Fruit fly (Drosophila melanogaster): ENCODE data around the gene Cluap1.

Gene Cluap1

DNA sequence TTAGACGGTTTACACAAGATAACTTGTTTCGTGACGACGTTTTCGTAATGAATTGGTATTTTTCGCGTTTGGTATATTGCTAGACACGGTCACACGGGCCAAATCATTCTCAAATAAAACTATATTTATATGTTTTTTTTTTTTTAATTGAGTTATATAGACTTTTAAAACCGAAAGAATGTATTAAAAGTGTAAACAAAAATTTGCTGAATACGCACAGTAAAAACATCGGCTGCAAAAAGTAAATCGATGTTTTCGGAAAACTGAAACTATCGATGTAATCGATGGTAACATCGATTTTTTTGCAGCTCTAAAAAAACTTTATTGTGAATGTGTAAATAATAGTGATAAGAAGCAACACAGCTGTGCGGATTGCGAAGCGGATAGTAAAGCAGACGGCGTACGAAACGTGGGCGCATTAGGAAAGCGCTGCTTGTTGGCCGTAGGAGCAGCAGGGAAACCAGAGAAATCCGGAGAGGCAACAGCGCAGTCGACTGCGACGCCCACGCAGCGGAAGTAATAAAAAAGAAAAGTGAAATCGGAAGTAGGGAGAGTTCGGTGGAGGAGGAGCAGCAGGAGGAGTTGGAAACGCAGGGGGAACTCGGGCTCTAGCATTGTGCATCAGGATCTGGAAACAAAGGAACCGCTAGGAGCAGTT is 14.3 kb downstream of the Cluap1 start, which contains the start of gene S6kII:
TSS of gene S6kII (plus strand) at position 301 of the 658 bp plus-strand sequence.
- TF ChIP-seq EcR (GFP tag; optimal IDR thresholded peaks at IDR 0.05) (no peak), CG13204 (GFP tag; optimal IDR thresholded peaks at IDR 0.05) (no peak), CG12605 (GFP tag; IDR thresholded peaks at IDR 0.05) (no peak), CG8301 (tag; optimal IDR thresholded peaks at IDR 0.05) (no peak), CG8159 (tag; optimal IDR thresholded peaks at IDR 0.05) (no peak), Snoo (tag; optimal IDR thresholded peaks at IDR 0.05) (no peak), CG4496 (GFP tag; IDR thresholded peaks at IDR 0.05) (no peak), fd96Ca (GFP tag; IDR thresholded peaks at IDR 0.05) (no peak), CG14655 (GFP tag; optimal IDR thresholded peaks at IDR 0.05) (no peak), Pif1A (GFP tag; optimal IDR thresholded peaks at IDR 0.05) (no peak), CG15710 (tag; optimal IDR thresholded peaks at IDR 0.05) (no peak), CG32121 (GFP tag; IDR thresholded peaks at IDR 0.05) (no peak), CG10348 (GFP tag; IDR thresholded peaks at IDR 0.05) (no peak), Pif1B (GFP tag; optimal IDR thresholded peaks at IDR 0.05) (no peak), CG34367 (tag; optimal IDR thresholded peaks at IDR 0.05) (no peak), rn (GFP tag; IDR thresholded peaks at IDR 0.05) (no peak)

DNA sequence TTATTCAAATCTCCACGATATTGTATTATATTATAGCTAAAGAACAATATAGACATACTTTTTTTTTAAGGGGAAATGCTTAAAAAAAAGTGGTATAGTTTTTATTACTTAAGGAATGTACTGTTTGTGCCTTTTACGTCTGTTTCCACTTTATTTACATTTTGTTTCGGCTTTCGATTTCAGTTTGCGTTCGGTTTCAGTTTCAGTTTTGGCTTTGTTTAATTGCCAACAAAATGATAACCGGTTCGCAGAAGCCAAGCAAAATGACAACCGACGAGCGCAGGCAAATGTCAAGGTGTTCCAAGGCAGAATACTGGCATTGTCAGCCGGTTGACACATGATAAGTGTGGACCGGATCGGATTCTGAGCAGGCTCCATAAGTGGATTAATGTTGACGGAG is 16.9 kb downstream of the Cluap1 start:
- TF ChIP-seq D1 (tag; optimal IDR thresholded peaks at IDR 0.05) (no peak), CG12605 (GFP tag; IDR thresholded peaks at IDR 0.05) (no peak), CG10348 (GFP tag; IDR thresholded peaks at IDR 0.05) (no peak), CG15710 (tag; optimal IDR thresholded peaks at IDR 0.05) (no peak), EcR (GFP tag; optimal IDR thresholded peaks at IDR 0.05) (no peak), CG9948 (tag; optimal IDR thresholded peaks at IDR 0.05) (no peak)

DNA sequence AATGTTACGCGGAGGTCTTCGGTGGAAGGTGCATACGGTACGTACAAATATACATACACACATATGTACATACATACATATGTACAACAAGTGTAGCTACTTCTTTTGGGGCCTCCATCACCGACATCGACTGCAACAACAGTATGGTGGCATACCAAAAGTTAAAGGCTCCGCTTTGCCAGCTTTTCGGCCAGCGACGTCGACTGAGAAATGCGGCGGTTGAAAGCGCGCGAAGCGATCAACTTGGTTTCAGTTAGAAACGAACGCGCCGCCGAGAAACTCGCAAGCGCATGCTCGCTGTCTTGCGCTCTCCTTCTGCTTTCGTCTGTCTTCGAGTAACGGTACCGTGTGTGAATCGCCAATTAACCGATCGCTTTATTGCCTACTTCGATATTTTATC is 29.2 kb downstream of the Cluap1 start, which contains the start of gene CG17600:
TSS of gene CG17600 (plus strand) at position 250 of the 400 bp plus-strand sequence.
- TF ChIP-seq CG17806 (tag; optimal IDR thresholded peaks at IDR 0.05), result no peak
- TF ChIP-seq Pif1B (GFP tag; optimal IDR thresholded peaks at IDR 0.05), result no peak
- TF ChIP-seq CG10348 (GFP tag; IDR thresholded peaks at IDR 0.05), result no peak
- no peak for TF ChIP-seq CG14655 (GFP tag; optimal IDR thresholded peaks at IDR 0.05)
- no peak for TF ChIP-seq EcR (GFP tag; optimal IDR thresholded peaks at IDR 0.05)
- no peak for TF ChIP-seq CG13204 (GFP tag; optimal IDR thresholded peaks at IDR 0.05)
- TF ChIP-seq CG8159 (tag; optimal IDR thresholded peaks at IDR 0.05), result no peak
- TF ChIP-seq CG15710 (tag; optimal IDR thresholded peaks at IDR 0.05), result no peak
- TF ChIP-seq CG12605 (GFP tag; IDR thresholded peaks at IDR 0.05), result no peak
- no peak for TF ChIP-seq fd96Ca (GFP tag; IDR thresholded peaks at IDR 0.05)
- TF ChIP-seq D1 (tag; optimal IDR thresholded peaks at IDR 0.05), result no peak
- TF ChIP-seq CG9948 (tag; optimal IDR thresholded peaks at IDR 0.05), result no peak
- TF ChIP-seq CG4496 (GFP tag; IDR thresholded peaks at IDR 0.05), result 0 out of 3 replicates have a peak, but pooled peaks have one; percentile 17
- TF ChIP-seq CG8301 (tag; optimal IDR thresholded peaks at IDR 0.05), result no peak
- TF ChIP-seq CG34367 (tag; optimal IDR thresholded peaks at IDR 0.05), result no peak
- TF ChIP-seq Ets98B (GFP tag; IDR thresholded peaks at IDR 0.05), result peak; percentile 24; the same call in 1 of the 2 replicates
- no peak for TF ChIP-seq Pif1A (GFP tag; optimal IDR thresholded peaks at IDR 0.05)

DNA sequence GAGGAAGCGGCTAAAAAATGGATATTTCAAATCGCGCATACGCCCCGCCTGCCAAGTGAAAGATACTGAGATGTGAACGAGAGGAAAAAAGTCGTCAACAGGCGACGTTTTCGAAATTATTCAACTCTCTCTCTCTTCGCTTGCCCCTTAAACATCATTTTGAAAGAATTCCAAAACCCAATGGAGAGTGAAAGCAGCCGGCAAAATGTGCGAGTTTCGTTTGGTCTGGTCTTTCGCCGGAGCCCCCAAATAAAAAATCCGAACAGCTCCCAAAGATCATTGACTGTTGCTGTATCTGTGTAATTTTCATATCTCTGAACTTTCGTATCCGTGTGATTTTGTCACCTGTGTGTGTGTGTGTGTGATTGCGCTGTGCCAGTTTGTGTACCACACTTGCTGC is 32.1 kb downstream of the Cluap1 start:
- no peak for TF ChIP-seq Pif1A (GFP tag; optimal IDR thresholded peaks at IDR 0.05)
- no peak for TF ChIP-seq Ets98B (GFP tag; IDR thresholded peaks at IDR 0.05)
- TF ChIP-seq CG12605 (GFP tag; IDR thresholded peaks at IDR 0.05), result no peak
- no peak for TF ChIP-seq CG15710 (tag; optimal IDR thresholded peaks at IDR 0.05)
- TF ChIP-seq CG13204 (GFP tag; optimal IDR thresholded peaks at IDR 0.05), result no peak
- no peak for TF ChIP-seq CG17806 (tag; optimal IDR thresholded peaks at IDR 0.05)
- TF ChIP-seq gl (tag; optimal IDR thresholded peaks at IDR 0.05), result no peak
- no peak for TF ChIP-seq CG4496 (GFP tag; IDR thresholded peaks at IDR 0.05)
- TF ChIP-seq CG8301 (tag; optimal IDR thresholded peaks at IDR 0.05), result no peak
- no peak for TF ChIP-seq CG10348 (GFP tag; IDR thresholded peaks at IDR 0.05)
- TF ChIP-seq CG32121 (GFP tag; IDR thresholded peaks at IDR 0.05), result no peak
- no peak for TF ChIP-seq CG8159 (tag; optimal IDR thresholded peaks at IDR 0.05)
- no peak for TF ChIP-seq fd96Ca (GFP tag; IDR thresholded peaks at IDR 0.05)
- no peak for TF ChIP-seq CG14655 (GFP tag; optimal IDR thresholded peaks at IDR 0.05)

DNA sequence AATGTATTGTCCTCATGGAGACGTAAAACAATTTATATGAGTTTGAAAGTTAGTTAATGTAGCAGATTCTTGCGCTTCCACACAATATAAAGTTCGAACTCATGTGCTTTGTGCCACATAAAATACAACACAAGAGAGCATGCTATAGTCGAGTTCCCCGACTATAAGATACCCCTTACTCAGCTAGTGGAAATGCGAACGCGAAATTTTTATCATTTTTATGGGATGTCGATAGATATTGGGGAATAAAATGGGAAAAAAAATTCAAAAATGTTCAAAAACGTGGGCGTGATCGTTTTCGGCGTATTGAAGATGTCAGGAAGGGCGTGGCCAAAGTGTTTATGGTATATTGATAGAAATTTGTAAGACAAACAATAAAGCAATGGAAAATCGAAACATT is 33.3 kb downstream of the Cluap1 start:
- TF ChIP-seq CG17806 (tag; optimal IDR thresholded peaks at IDR 0.05) (no peak), Ets98B (GFP tag; IDR thresholded peaks at IDR 0.05) (no peak), CG4496 (GFP tag; IDR thresholded peaks at IDR 0.05) (no peak), Snoo (tag; optimal IDR thresholded peaks at IDR 0.05) (no peak), CG8301 (tag; optimal IDR thresholded peaks at IDR 0.05) (no peak)

DNA sequence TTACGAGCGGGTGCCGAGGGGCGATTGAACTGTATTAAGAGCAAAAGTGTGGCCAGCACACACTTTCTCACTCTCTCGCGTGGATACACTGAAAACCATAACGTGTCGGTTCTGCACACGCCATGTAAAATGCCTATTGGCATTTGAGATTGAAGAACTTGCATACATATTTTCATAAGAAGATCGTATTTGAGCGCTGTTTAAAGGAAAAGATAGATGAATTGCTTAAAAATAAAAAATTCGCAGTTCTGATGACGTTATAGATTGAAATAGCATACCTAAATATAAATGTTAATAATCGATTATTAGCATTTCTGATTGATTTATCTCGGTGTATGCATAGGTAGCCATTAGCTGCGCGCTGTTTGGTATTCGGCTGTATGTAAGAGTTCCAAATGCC is 35.0 kb downstream of the Cluap1 start:
- no peak for TF ChIP-seq Ets98B (GFP tag; IDR thresholded peaks at IDR 0.05)
- 0 out of 2 replicates have a peak, but pooled peaks have one; percentile 37 for TF ChIP-seq CG10348 (GFP tag; IDR thresholded peaks at IDR 0.05)
- TF ChIP-seq CG12605 (GFP tag; IDR thresholded peaks at IDR 0.05), result no peak
- no peak; the same call in 1 of the 2 replicates for TF ChIP-seq CG32121 (GFP tag; IDR thresholded peaks at IDR 0.05)
- 0 out of 3 replicates have a peak, but pooled peaks have one; percentile 51 for TF ChIP-seq CG4496 (GFP tag; IDR thresholded peaks at IDR 0.05)
- TF ChIP-seq CG8301 (tag; optimal IDR thresholded peaks at IDR 0.05), result no peak
- peak; percentile 53 for TF ChIP-seq CG14655 (GFP tag; optimal IDR thresholded peaks at IDR 0.05)
- peak; percentile 3 for TF ChIP-seq Pif1B (GFP tag; optimal IDR thresholded peaks at IDR 0.05)
- no peak for TF ChIP-seq CG15710 (tag; optimal IDR thresholded peaks at IDR 0.05)
- peak; percentile 18 for TF ChIP-seq Pif1A (GFP tag; optimal IDR thresholded peaks at IDR 0.05)
- no peak for TF ChIP-seq CG17806 (tag; optimal IDR thresholded peaks at IDR 0.05)
- TF ChIP-seq EcR (GFP tag; optimal IDR thresholded peaks at IDR 0.05), result no peak

All from whole organism, pupa.